Worm (Caenorhabditis elegans) whole organism, L3 larva: Measurements from ENCODE around the gene C06C6.9.

Experiments
- ceh-16 ChIP-seq: sonication (generic microtip); optimal IDR thresholded peaks from 2 replicates; lab custom pipeline; 2017; ENCODE audit warnings: missing biosample characterization, missing genetic modification characterization
- fos-1 ChIP-seq: fragments of 150-350 bp; optimal IDR thresholded peaks from 2 replicates; lab custom pipeline; 2014; ENCODE audit warnings: missing biosample characterization, missing genetic modification characterization
- nhr-12 ChIP-seq: fragments of 150-350 bp; optimal IDR thresholded peaks from 2 replicates; lab custom pipeline; 2014; ENCODE audit warnings: missing biosample characterization, missing genetic modification characterization
- nhr-23 ChIP-seq: fragments of 150-350 bp; optimal IDR thresholded peaks from 2 replicates; lab custom pipeline; 2014; ENCODE audit warnings: missing biosample characterization, missing genetic modification reagents, missing genetic modification characterization
- nhr-25 ChIP-seq: sonication (generic microtip); optimal IDR thresholded peaks from 2 replicates; lab custom pipeline; 2017; ENCODE audit warnings: missing biosample characterization, missing genetic modification characterization
- pha-4 ChIP-seq: fragments of 150-350 bp; optimal IDR thresholded peaks from 2 replicates; lab custom pipeline; 2014; ENCODE audit warnings: missing biosample characterization, missing genetic modification reagents, missing genetic modification characterization
- snpc-4 ChIP-seq: fragments of 150-350 bp; optimal IDR thresholded peaks from 2 replicates; lab custom pipeline; 2014; ENCODE audit warnings: missing biosample characterization, missing genetic modification characterization
- tbx-2 ChIP-seq: sonication (generic microtip); optimal IDR thresholded peaks from 2 replicates; lab custom pipeline; 2016; ENCODE audit warnings: mild to moderate bottlenecking, missing genetic modification characterization, missing compliant biosample characterization
- ztf-4 ChIP-seq: fragments of 150-350 bp; optimal IDR thresholded peaks from 2 replicates; lab custom pipeline; 2014; ENCODE audit warnings: missing biosample characterization, missing genetic modification characterization

DNA sequence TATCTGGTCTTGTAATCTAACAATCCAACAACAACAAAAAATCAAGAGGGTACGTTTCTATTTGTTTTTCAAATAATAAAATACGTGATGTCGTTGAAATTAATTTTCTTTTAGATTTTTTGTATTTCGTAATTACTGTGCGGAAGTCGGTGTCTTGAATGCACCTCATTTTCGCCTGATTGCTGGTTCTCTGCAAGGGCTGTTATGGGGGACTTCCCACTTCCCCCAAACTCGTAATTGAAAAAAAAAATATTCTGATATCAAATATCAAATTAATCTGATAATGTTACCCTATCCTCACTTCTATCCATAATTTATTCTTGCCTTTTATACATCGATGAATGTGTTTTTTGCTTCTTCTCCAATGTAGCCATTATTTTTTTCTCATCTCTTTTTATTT is 8.5 kb downstream of the C06C6.9 start, which contains the start of gene F36G9.15:
- TF ChIP-seq snpc-4 (no peak), ztf-4 (tag; lab: Kevin White, UChicago) (no peak), ceh-16 (no peak), pha-4 (tag; lab: Kevin White, UChicago) (no peak), tbx-2 (tag; lab: Kevin White, UChicago) (no peak), nhr-25 (tag; lab: Kevin White, UChicago) (no peak), nhr-12 (no peak), fos-1 (tag; lab: Kevin White, UChicago) (no peak), nhr-23 (tag; lab: Kevin White, UChicago) (no peak)
